Fruit fly (Drosophila melanogaster): ENCODE measurements around the gene CG46304.

- no peak for TF ChIP-seq CG9948 (tag; optimal IDR thresholded peaks at IDR 0.05)
- TF ChIP-seq EcR (GFP tag; optimal IDR thresholded peaks at IDR 0.05), result no peak
- no peak for TF ChIP-seq CG8301 (tag; optimal IDR thresholded peaks at IDR 0.05)
- 0 out of 3 replicates have a peak, but pooled peaks have one; percentile 14 for TF ChIP-seq fd96Ca (GFP tag; IDR thresholded peaks at IDR 0.05)
- TF ChIP-seq CG8159 (tag; optimal IDR thresholded peaks at IDR 0.05), result no peak
- TF ChIP-seq CG32121 (GFP tag; IDR thresholded peaks at IDR 0.05), result peak; percentile 56; the same call in 1 of the 2 replicates
These were observed 20.7 kb downstream of the CG46304 start for dm6 chr2L:18966844-18967243.
